Worm (Caenorhabditis elegans) whole organism, young adult: ENCODE results near the gene memi-3.

ENCODE experiments used
- K11D2.4 ChIP-seq: fragments of 200-800 bp; sonication (Bioruptor generic); IDR thresholded peaks from 2 replicates; pipeline ENCODE4 v1.3.6; 2022; ENCODE audit warnings: missing genetic modification reagents, missing genetic modification characterization, missing compliant biosample characterization
- T26A5.8 ChIP-seq: sonication (generic microtip); optimal IDR thresholded peaks from 2 replicates; lab custom pipeline; 2016; ENCODE audit warnings: missing genetic modification characterization, missing compliant biosample characterization
- ceh-79 ChIP-seq: sonication (generic microtip); optimal IDR thresholded peaks from 2 replicates; lab custom pipeline; 2017; ENCODE audit warnings: mild to moderate bottlenecking, missing genetic modification characterization, missing compliant biosample characterization
- ets-4 ChIP-seq: fragments of 200-800 bp; sonication (Bioruptor generic); optimal IDR thresholded peaks from 2 replicates; lab custom pipeline; 2018; ENCODE audit warnings: mild to moderate bottlenecking, missing genetic modification characterization, missing compliant biosample characterization
- rcor-1 ChIP-seq: fragments of 200-800 bp; sonication (Bioruptor generic); IDR thresholded peaks from 2 replicates; pipeline ENCODE4 v1.3.6; 2022; ENCODE audit warnings: missing genetic modification reagents, missing genetic modification characterization, missing compliant biosample characterization
- snpc-1.1 ChIP-seq: sonication (generic microtip); optimal IDR thresholded peaks from 2 replicates; lab custom pipeline; 2017; ENCODE audit warnings: missing genetic modification characterization, mild to moderate bottlenecking, missing compliant biosample characterization, antibody characterized with exemption, moderate library complexity, missing genotype, missing genetic modification reagents; ENCODE audit not compliant: insufficient read depth

DNA sequence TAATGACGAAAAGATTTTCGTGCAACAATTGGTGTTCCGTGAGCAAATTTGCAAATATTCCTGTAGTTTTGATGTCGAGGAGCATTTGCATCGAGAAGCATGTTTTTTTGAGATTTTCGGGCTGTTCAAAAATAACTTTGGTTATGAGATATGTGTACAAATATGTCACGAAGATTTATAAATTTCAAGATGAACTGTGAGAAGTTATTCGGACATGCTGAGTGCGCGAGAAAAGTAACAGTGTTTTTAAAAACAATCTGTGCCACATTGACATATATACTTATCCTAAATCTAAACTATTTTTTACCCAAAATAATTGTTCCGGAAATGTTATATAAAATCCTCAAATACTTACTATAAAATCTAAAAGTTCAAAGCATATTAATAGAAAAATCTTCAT is 18.6 kb upstream of the memi-3 start, which contains the start of gene F22B3.7:
- no peak for TF ChIP-seq snpc-1.1 (tag; lab: Kevin White, UChicago)
- TF ChIP-seq K11D2.4 (GFP tag; lab: Robert Waterston, UW) = no peak
- no peak for TF ChIP-seq T26A5.8 (tag; lab: Kevin White, UChicago)
- no peak for TF ChIP-seq rcor-1 (GFP tag; lab: Robert Waterston, UW)
- TF ChIP-seq ceh-79 (tag; lab: Kevin White, UChicago) = no peak
- no peak for TF ChIP-seq ets-4
